Fruit fly (Drosophila melanogaster): ENCODE measurements around the gene Ufd1.

Gene Ufd1

DNA sequence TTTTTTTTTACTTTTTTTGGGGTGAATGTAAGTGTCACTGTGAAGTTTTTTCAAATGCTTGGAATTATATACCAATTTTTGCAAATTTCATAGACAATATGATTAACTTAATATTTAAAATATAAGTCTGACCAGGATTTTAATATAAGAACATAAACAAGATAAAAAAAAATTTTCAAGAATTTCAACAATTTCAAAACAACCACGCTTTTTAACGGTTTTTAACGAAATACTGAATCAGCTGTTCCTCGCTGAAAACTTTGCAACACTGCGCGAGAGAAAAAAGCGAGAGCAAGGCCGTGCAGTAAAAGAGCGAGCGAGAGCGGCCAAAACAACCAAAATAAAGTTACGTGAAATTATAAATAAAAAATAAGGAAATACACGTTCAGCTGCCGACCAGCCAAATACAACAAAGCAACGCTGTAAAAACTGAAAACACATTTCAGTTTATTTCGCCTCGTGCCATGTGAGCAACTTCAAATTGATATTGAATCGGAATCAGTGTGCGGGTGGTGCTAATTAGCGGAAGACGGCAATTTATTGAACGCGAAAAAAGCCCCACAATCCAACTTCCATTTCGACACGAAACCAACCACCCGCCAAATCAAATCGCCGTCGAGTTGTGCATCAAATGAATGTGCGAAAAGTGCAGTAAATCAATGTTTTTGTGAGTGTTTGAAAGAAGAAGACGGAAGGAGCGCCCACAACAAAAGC, 26.7 kb downstream of the Ufd1 start, which contains the start of the genes CG46439, Iyd and CG33947 (continued):
- TF ChIP-seq Gug (GFP tag; IDR thresholded peaks at IDR 0.05) = peak; percentile 55; the same call in 1 of the 2 replicates
- peak; percentile 80 for TF ChIP-seq CG15336 (GFP tag; IDR thresholded peaks at IDR 0.05)
- peak; percentile 85 for TF ChIP-seq CG6808 (GFP tag; optimal IDR thresholded peaks at IDR 0.05)
- peak; percentile 59 for TF ChIP-seq CG3919 (GFP tag; optimal IDR thresholded peaks at IDR 0.05)
- TF ChIP-seq Sox14 (GFP tag; optimal IDR thresholded peaks at IDR 0.05) = peak; percentile 58
- TF ChIP-seq Eip93F (GFP tag; optimal IDR thresholded peaks at IDR 0.05) = peak; percentile 71
- TF ChIP-seq CG4318 (GFP tag; optimal IDR thresholded peaks at IDR 0.05) = no peak
- TF ChIP-seq pdm3 (GFP tag; optimal IDR thresholded peaks at IDR 0.05) = peak; percentile 36
- peak; percentile 65 for TF ChIP-seq CG1621 (tag; optimal IDR thresholded peaks at IDR 0.05)
- TF ChIP-seq CG8319 (GFP tag; optimal IDR thresholded peaks at IDR 0.05) = no peak
- TF ChIP-seq CG16779 (tag; optimal IDR thresholded peaks at IDR 0.05) = peak; percentile 86
- peak; percentile 40 for TF ChIP-seq Met (GFP tag; optimal IDR thresholded peaks at IDR 0.05)
- TF ChIP-seq CG11294 (GFP tag; IDR thresholded peaks at IDR 0.05) = no peak; the same call in 1 of the 2 replicates
- TF ChIP-seq CG11902 (GFP tag; optimal IDR thresholded peaks at IDR 0.05) = no peak
- peak; percentile 29 for TF ChIP-seq Hr4 (GFP tag; optimal IDR thresholded peaks at IDR 0.05)
- TF ChIP-seq Sox102F (GFP tag; optimal IDR thresholded peaks at IDR 0.05) = peak; percentile 46
- TF ChIP-seq spab (GFP tag; optimal IDR thresholded peaks at IDR 0.05) = peak; percentile 70
- TF ChIP-seq CG32006 (GFP tag; optimal IDR thresholded peaks at IDR 0.05) = peak; percentile 55
- peak; percentile 53 for TF ChIP-seq esn (GFP tag; optimal IDR thresholded peaks at IDR 0.05)
- no peak for TF ChIP-seq Ets21C (GFP tag; optimal IDR thresholded peaks at IDR 0.05)
- TF ChIP-seq dsx (GFP tag; optimal IDR thresholded peaks at IDR 0.05; ENCODE audit: poor library complexity, severe bottlenecking) = peak; percentile 30
- TF ChIP-seq CG34406 (GFP tag; optimal IDR thresholded peaks at IDR 0.05) = peak; percentile 46
- no peak for TF ChIP-seq Hr39 (GFP tag; optimal IDR thresholded peaks at IDR 0.05)
- TF ChIP-seq CG7368 (GFP tag; optimal IDR thresholded peaks at IDR 0.05) = peak; percentile 31

dm6 chr3L:11094279-11094678, 28.7 kb downstream of the Ufd1 start:
- TF ChIP-seq Eip78C (GFP tag) (peak; percentile 37), CG6792 (GFP tag; optimal IDR thresholded peaks at IDR 0.05) (no peak), svp (GFP tag) (peak; percentile 9), Met (GFP tag; optimal IDR thresholded peaks at IDR 0.05) (no peak), eg (GFP tag; IDR thresholded peaks at IDR 0.05) (no peak)

DNA sequence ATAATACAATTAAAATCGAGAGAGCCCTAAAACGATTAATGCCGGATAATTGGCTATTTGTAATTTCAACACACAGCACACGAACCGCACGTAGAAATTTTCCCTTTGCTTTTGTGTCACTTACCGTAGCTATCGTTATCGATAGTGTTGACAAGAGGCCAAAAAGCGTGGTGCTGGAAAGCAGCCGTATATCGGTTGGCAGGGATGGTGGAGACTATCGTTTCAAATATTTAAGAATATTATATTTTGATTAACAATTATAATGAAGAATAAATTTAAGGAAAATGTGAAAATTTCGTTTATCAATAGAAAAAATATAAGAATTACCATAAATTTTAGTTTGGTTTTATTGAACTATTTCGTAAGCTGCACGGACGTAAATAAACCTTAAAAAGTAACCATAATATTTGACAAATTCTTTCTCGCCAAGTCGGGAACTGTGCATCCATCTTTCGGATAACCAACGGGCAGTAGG, 29.9 kb downstream of the Ufd1 start, which contains the start of gene JIL-1:
TSS of gene JIL-1 (minus strand) at position 148 of the 475 bp plus-strand sequence.
- TF ChIP-seq dsx (GFP tag; optimal IDR thresholded peaks at IDR 0.05; ENCODE audit: poor library complexity, severe bottlenecking) (peak; percentile 1), eg (GFP tag; IDR thresholded peaks at IDR 0.05) (peak; percentile 62), CG8119 (GFP tag; IDR thresholded peaks at IDR 0.05) (no peak), topi (GFP tag; optimal IDR thresholded peaks at IDR 0.05) (peak; percentile 41), lz (GFP tag; optimal IDR thresholded peaks at IDR 0.05) (peak; percentile 72), Blimp-1 (GFP tag; optimal IDR thresholded peaks at IDR 0.05) (no peak), Met (GFP tag; optimal IDR thresholded peaks at IDR 0.05) (peak; percentile 53), vri (GFP tag; optimal IDR thresholded peaks at IDR 0.05) (peak; percentile 33), CG1621 (tag; optimal IDR thresholded peaks at IDR 0.05) (no peak), acj6 (GFP tag; optimal IDR thresholded peaks at IDR 0.05) (peak; percentile 39), fd85E (GFP tag; optimal IDR thresholded peaks at IDR 0.05) (no peak), CG16779 (tag; optimal IDR thresholded peaks at IDR 0.05) (no peak), Ets21C (GFP tag; optimal IDR thresholded peaks at IDR 0.05) (peak; percentile 50), CG6808 (GFP tag; optimal IDR thresholded peaks at IDR 0.05) (no peak), Eip75B (GFP tag; optimal IDR thresholded peaks at IDR 0.05) (peak; percentile 41), Eip93F (GFP tag; optimal IDR thresholded peaks at IDR 0.05) (peak; percentile 52), spab (GFP tag; optimal IDR thresholded peaks at IDR 0.05) (no peak), CG34406 (GFP tag; optimal IDR thresholded peaks at IDR 0.05) (peak; percentile 2), CG31627 (GFP tag; optimal IDR thresholded peaks at IDR 0.05) (peak; percentile 56), Eip78C (GFP tag) (peak; percentile 79), CG6854 (GFP tag; optimal IDR thresholded peaks at IDR 0.05) (no peak), CG10631 (GFP tag; optimal IDR thresholded peaks at IDR 0.05) (peak; percentile 53), OdsH (GFP tag; optimal IDR thresholded peaks at IDR 0.05) (peak; percentile 49), CG8319 (GFP tag; optimal IDR thresholded peaks at IDR 0.05) (no peak), Ets96B (tag; optimal IDR thresholded peaks at IDR 0.05) (peak; percentile 1), esn (GFP tag; optimal IDR thresholded peaks at IDR 0.05) (peak; percentile 66), Sox102F (GFP tag; optimal IDR thresholded peaks at IDR 0.05) (peak; percentile 62), net (GFP tag; optimal IDR thresholded peaks at IDR 0.05) (peak; percentile 33), salr (GFP tag; optimal IDR thresholded peaks at IDR 0.05) (no peak), achi (GFP tag; optimal IDR thresholded peaks at IDR 0.05) (peak; percentile 41), dac (GFP tag; optimal IDR thresholded peaks at IDR 0.05) (no peak), Sox14 (GFP tag; optimal IDR thresholded peaks at IDR 0.05) (peak; percentile 53)

All from whole organism, prepupa.